Fruit fly (Drosophila melanogaster) whole organism, embryonic: ENCODE results near the gene Mlc2.
A peak's percentile ranks its signal among the peaks of the same experiment; 100 is the strongest.

ENCODE experiments used
- ATbp ChIP-seq: fragments of 200-800 bp; sonication (Bioruptor generic); optimal IDR thresholded peaks from 2 replicates; lab custom pipeline; 2017; ENCODE audit warnings: missing biosample characterization, mild to moderate bottlenecking, missing genetic modification characterization, missing genetic modification reagents
- Adf1 ChIP-seq: fragments of 200-800 bp; sonication (Bioruptor generic); IDR thresholded peaks from 2 replicates; pipeline ENCODE4 v1.3.6; 2022; ENCODE audit warnings: missing biosample characterization, missing genetic modification characterization
- Atf3 ChIP-seq: fragments of 200-800 bp; sonication (Bioruptor generic); optimal IDR thresholded peaks from 3 replicates; lab custom pipeline; 2016; ENCODE audit warnings: missing biosample characterization, missing genetic modification characterization
- BEAF-32 ChIP-seq: fragments of 200-800 bp; sonication (Bioruptor generic); optimal IDR thresholded peaks from 3 replicates; lab custom pipeline; 2017; ENCODE audit warnings: missing biosample characterization, missing genetic modification characterization, mild to moderate bottlenecking, moderate library complexity, missing genetic modification reagents
- Bgb ChIP-seq: fragments of 200-800 bp; sonication (Bioruptor generic); IDR thresholded peaks from 2 replicates; pipeline ENCODE4 v1.3.6; 2022; ENCODE audit warnings: missing biosample characterization, missing genetic modification characterization; ENCODE audit not compliant: partially characterized antibody
- CG10959 ChIP-seq: fragments of 200-800 bp; sonication (Bioruptor generic); IDR thresholded peaks from 2 replicates; pipeline ENCODE4 v1.3.6; 2022; ENCODE audit warnings: missing biosample characterization, missing genetic modification characterization
- CG12104 ChIP-seq: fragments of 200-800 bp; sonication (Bioruptor generic); optimal IDR thresholded peaks from 3 replicates; lab custom pipeline; 2016; ENCODE audit warnings: missing biosample characterization, missing genetic modification characterization
- CG14667 ChIP-seq: fragments of 200-800 bp; sonication (Bioruptor generic); IDR thresholded peaks from 2 replicates; pipeline ENCODE4 v1.3.6; 2022; ENCODE audit warnings: missing biosample characterization, missing genetic modification characterization
- CG15269 ChIP-seq: fragments of 200-800 bp; sonication (Bioruptor generic); optimal IDR thresholded peaks from 2 replicates; lab custom pipeline; 2018; ENCODE audit warnings: missing biosample characterization, mild to moderate bottlenecking, missing genetic modification characterization, moderate library complexity
- CG1647 ChIP-seq: fragments of 200-800 bp; sonication (Bioruptor generic); optimal IDR thresholded peaks from 3 replicates; lab custom pipeline; 2016; ENCODE audit warnings: missing biosample characterization, missing genetic modification characterization
- CG16863 ChIP-seq: fragments of 200-800 bp; sonication (Bioruptor generic); optimal IDR thresholded peaks from 3 replicates; lab custom pipeline; 2016; ENCODE audit warnings: missing biosample characterization, missing genetic modification characterization
- CG3726 ChIP-seq: fragments of 200-800 bp; sonication (Bioruptor generic); IDR thresholded peaks from 3 replicates; pipeline ENCODE4, ENCODE4 v1.3.6; 2022; ENCODE audit warnings: missing biosample characterization, missing genetic modification characterization
- CG3847 ChIP-seq: fragments of 200-800 bp; sonication (Bioruptor generic); IDR thresholded peaks from 2 replicates; pipeline ENCODE4 v1.3.6; 2022; ENCODE audit warnings: missing biosample characterization, missing genetic modification characterization
- CG4424 ChIP-seq: fragments of 200-800 bp; sonication (Bioruptor generic); optimal IDR thresholded peaks from 3 replicates; lab custom pipeline; 2016; ENCODE audit warnings: missing biosample characterization, missing genetic modification characterization
- CG6689 ChIP-seq: fragments of 200-800 bp; sonication (Bioruptor generic); IDR thresholded peaks from 2 replicates; pipeline ENCODE4 v1.3.6; 2022; ENCODE audit warnings: missing biosample characterization, missing genetic modification characterization
- CG6765 ChIP-seq: fragments of 200-800 bp; sonication (Bioruptor generic); optimal IDR thresholded peaks from 3 replicates; lab custom pipeline; 2017; ENCODE audit warnings: missing biosample characterization, mild to moderate bottlenecking, missing genetic modification characterization
- CG6854 ChIP-seq: fragments of 200-800 bp; sonication (Bioruptor generic); optimal IDR thresholded peaks from 3 replicates; lab custom pipeline; 2017; ENCODE audit warnings: missing biosample characterization, mild to moderate bottlenecking, missing genetic modification characterization
- Dbx ChIP-seq: fragments of 200-800 bp; sonication (Bioruptor generic); IDR thresholded peaks from 3 replicates; pipeline ENCODE4 v1.3.6; 2022; ENCODE audit warnings: missing biosample characterization, missing genetic modification characterization
- Elba2 ChIP-seq: fragments of 200-800 bp; sonication (Bioruptor generic); optimal IDR thresholded peaks from 3 replicates; lab custom pipeline; 2016; ENCODE audit warnings: missing biosample characterization, missing genetic modification characterization
- Fer3 ChIP-seq: fragments of 200-800 bp; sonication (Bioruptor generic); optimal IDR thresholded peaks from 2 replicates; lab custom pipeline; 2018; ENCODE audit warnings: missing biosample characterization, mild to moderate bottlenecking, missing genetic modification characterization, moderate library complexity
- HLH4C ChIP-seq: fragments of 200-800 bp; sonication (Bioruptor generic); IDR thresholded peaks from 3 replicates; pipeline ENCODE4 v1.3.6; 2022; ENCODE audit warnings: missing biosample characterization, missing genetic modification characterization; ENCODE audit not compliant: partially characterized antibody
- Hmx ChIP-seq: fragments of 200-800 bp; sonication (Bioruptor generic); optimal IDR thresholded peaks from 2 replicates; lab custom pipeline; 2016; ENCODE audit warnings: missing biosample characterization, missing genetic modification characterization
- Jarid2 ChIP-seq: fragments of 200-800 bp; sonication (Bioruptor generic); optimal IDR thresholded peaks from 3 replicates; lab custom pipeline; 2017; ENCODE audit warnings: mild to moderate bottlenecking, missing biosample characterization, missing genetic modification reagents, missing genetic modification characterization
- Med ChIP-seq: fragments of 200-800 bp; sonication (Bioruptor generic); peaks from one replicate; lab custom pipeline; 2016; ENCODE audit warnings: missing biosample characterization, missing genetic modification characterization, mild to moderate bottlenecking, inconsistent platforms, moderate library complexity
- Meics ChIP-seq: fragments of 200-800 bp; sonication (Bioruptor generic); optimal IDR thresholded peaks from 2 replicates; lab custom pipeline; 2017; ENCODE audit warnings: missing biosample characterization, mild to moderate bottlenecking, missing genetic modification characterization
- Side ChIP-seq: fragments of 200-800 bp; sonication (Bioruptor generic); optimal IDR thresholded peaks from 2 replicates; lab custom pipeline; 2016; ENCODE audit warnings: missing biosample characterization, missing genetic modification characterization
- Spps ChIP-seq: fragments of 200-800 bp; sonication (Bioruptor generic); optimal IDR thresholded peaks from 2 replicates; lab custom pipeline; 2018; ENCODE audit warnings: missing biosample characterization, mild to moderate bottlenecking, missing genetic modification characterization
- YL-1 ChIP-seq: fragments of 200-800 bp; sonication (Bioruptor generic); optimal IDR thresholded peaks from 3 replicates; lab custom pipeline; 2017; ENCODE audit warnings: missing biosample characterization, mild to moderate bottlenecking, missing genetic modification characterization
- aop ChIP-seq: fragments of 200-800 bp; sonication (Bioruptor generic); IDR thresholded peaks from 2 replicates; pipeline ENCODE4 v1.3.6; 2022; ENCODE audit warnings: missing biosample characterization, missing genetic modification characterization
- ara ChIP-seq: fragments of 200-800 bp; sonication (Bioruptor generic); IDR thresholded peaks from 2 replicates; pipeline ENCODE4 v1.3.6; 2022; ENCODE audit warnings: missing biosample characterization, missing genetic modification characterization
- ato ChIP-seq: fragments of 200-800 bp; sonication (Bioruptor generic); IDR thresholded peaks from 2 replicates; pipeline ENCODE4 v1.3.6; 2022; ENCODE audit warnings: missing biosample characterization, missing genetic modification characterization; ENCODE audit not compliant: partially characterized antibody
- dan ChIP-seq: fragments of 200-800 bp; sonication (Bioruptor generic); IDR thresholded peaks from 2 replicates; pipeline ENCODE4 v1.3.6; 2022; ENCODE audit warnings: missing biosample characterization, missing genetic modification characterization
- ems ChIP-seq: fragments of 200-800 bp; sonication (Bioruptor generic); optimal IDR thresholded peaks from 3 replicates; lab custom pipeline; 2016; ENCODE audit warnings: missing biosample characterization, missing genetic modification characterization
- fd64A ChIP-seq: fragments of 200-800 bp; sonication (Bioruptor generic); optimal IDR thresholded peaks from 3 replicates; lab custom pipeline; 2018; ENCODE audit warnings: missing biosample characterization, mild to moderate bottlenecking, missing genetic modification characterization
- fd96Cb ChIP-seq: fragments of 200-800 bp; sonication (Bioruptor generic); optimal IDR thresholded peaks from 2 replicates; lab custom pipeline; 2018; ENCODE audit warnings: missing biosample characterization, mild to moderate bottlenecking, missing genetic modification characterization, moderate library complexity
- her ChIP-seq: fragments of 200-800 bp; sonication (Bioruptor generic); optimal IDR thresholded peaks from 2 replicates; lab custom pipeline; 2016; ENCODE audit warnings: missing biosample characterization, missing genetic modification characterization
- hkb ChIP-seq, 2 experiments: fragments of 200-800 bp in 1 of 2; fragments of >200 bp in 1 of 2; sonication (Bioruptor generic) in 1 of 2; IDR thresholded peaks in 1 of 2; optimal IDR thresholded peaks in 1 of 2; 2 replicates each; pipeline versions ENCODE4 v1.3.6 to Lab custom; 2017 to 2022; ENCODE audit warnings: missing biosample characterization in 1 of 2, missing genetic modification characterization in 1 of 2
- luna ChIP-seq: fragments of 200-800 bp; sonication (Bioruptor generic); optimal IDR thresholded peaks from 2 replicates; lab custom pipeline; 2016; ENCODE audit warnings: missing biosample characterization, missing genetic modification characterization
- nau ChIP-seq: fragments of 200-800 bp; sonication (Bioruptor generic); optimal IDR thresholded peaks from 3 replicates; lab custom pipeline; 2017; ENCODE audit warnings: missing biosample characterization, mild to moderate bottlenecking, missing genetic modification characterization, missing genetic modification reagents
- org-1 ChIP-seq: fragments of 200-800 bp; sonication (Bioruptor generic); optimal IDR thresholded peaks from 2 replicates; lab custom pipeline; 2017; ENCODE audit warnings: missing biosample characterization, missing genetic modification characterization
- otp ChIP-seq: fragments of 200-800 bp; sonication (Bioruptor generic); IDR thresholded peaks from 3 replicates; pipeline ENCODE4, ENCODE4 v1.3.6; 2022; ENCODE audit warnings: missing biosample characterization, missing genetic modification characterization
- phol ChIP-seq: fragments of 200-800 bp; sonication (Bioruptor generic); optimal IDR thresholded peaks from 3 replicates; lab custom pipeline; 2018; ENCODE audit warnings: missing biosample characterization, mild to moderate bottlenecking, missing genetic modification characterization, moderate library complexity
- sens-2 ChIP-seq: fragments of 200-800 bp; sonication (Bioruptor generic); IDR thresholded peaks from 2 replicates; pipeline ENCODE4 v1.3.6; 2022; ENCODE audit warnings: missing biosample characterization, missing genetic modification characterization
- sisA ChIP-seq: fragments of 200-800 bp; sonication (Bioruptor generic); IDR thresholded peaks from 2 replicates; pipeline ENCODE4 v1.3.6; 2022; ENCODE audit warnings: missing biosample characterization, missing genetic modification characterization
- trem ChIP-seq: fragments of 200-800 bp; optimal IDR thresholded peaks from 3 replicates; lab custom pipeline; 2019; ENCODE audit warnings: missing biosample characterization, mild to moderate bottlenecking, missing genetic modification characterization, moderate library complexity
- unpg ChIP-seq: fragments of 200-800 bp; sonication (Bioruptor generic); optimal IDR thresholded peaks from 3 replicates; lab custom pipeline; 2018; ENCODE audit warnings: missing biosample characterization, mild to moderate bottlenecking, missing genetic modification characterization, moderate library complexity
- vnd ChIP-seq: fragments of 200-800 bp; sonication (Bioruptor generic); IDR thresholded peaks from 3 replicates; pipeline ENCODE4 v1.3.6; 2022; ENCODE audit warnings: missing biosample characterization, missing genetic modification characterization; ENCODE audit not compliant: partially characterized antibody
- wor ChIP-seq: fragments of 200-800 bp; sonication (Bioruptor generic); IDR thresholded peaks from 2 replicates; pipeline ENCODE4 v1.3.6; 2022; ENCODE audit warnings: missing biosample characterization, missing genetic modification characterization
- zf30C ChIP-seq: fragments of 200-800 bp; sonication (Bioruptor generic); optimal IDR thresholded peaks from 3 replicates; lab custom pipeline; 2018; ENCODE audit warnings: missing biosample characterization, mild to moderate bottlenecking, missing genetic modification characterization
- zfh1 ChIP-seq: fragments of 200-800 bp; sonication (Bioruptor generic); IDR thresholded peaks from 3 replicates; pipeline ENCODE4 v1.3.6; 2022; ENCODE audit warnings: missing biosample characterization, missing genetic modification characterization
- zfh2 ChIP-seq: fragments of 200-800 bp; sonication (Bioruptor generic); optimal IDR thresholded peaks from 2 replicates; lab custom pipeline; 2016; ENCODE audit warnings: missing biosample characterization, missing genetic modification characterization

Gene Mlc2

dm6 chr3R:30198793-30199192 lies 24.4 kb upstream of the Mlc2 start (continued):
- TF ChIP-seq Side (GFP tag; lab: Kevin White, UChicago) (no peak), Adf1 (GFP tag; lab: Robert Waterston, UW) (no peak), ATbp (GFP tag; lab: Kevin White, UChicago) (peak; percentile 46), CG10959 (no peak), phol (tag; lab: Kevin White, UChicago) (no peak), org-1 (GFP tag; lab: Kevin White, UChicago) (no peak), ara (GFP tag; lab: Robert Waterston, UW) (no peak), Dbx (GFP tag; lab: Robert Waterston, UW) (0 out of 3 replicates have a peak, but pooled peaks have one; percentile 37), Elba2 (GFP tag; lab: Kevin White, UChicago) (no peak), Spps (tag; lab: Kevin White, UChicago) (no peak), Med (peak; percentile 89), Atf3 (GFP tag; lab: Kevin White, UChicago) (no peak), CG14667 (no peak), CG6765 (GFP tag; lab: Kevin White, UChicago) (peak; percentile 73), CG6854 (GFP tag; lab: Kevin White, UChicago) (peak; percentile 21), ems (no peak), CG3847 (GFP tag; lab: Robert Waterston, UW) (0 out of 2 replicates have a peak, but pooled peaks have one; percentile 8), CG12104 (GFP tag; lab: Kevin White, UChicago) (no peak), sisA (GFP tag; lab: Robert Waterston, UW) (no peak), CG1647 (GFP tag; lab: Kevin White, UChicago) (peak; percentile 11), Hmx (GFP tag; lab: Kevin White, UChicago) (no peak), her (GFP tag; lab: Kevin White, UChicago) (no peak), wor (GFP tag; lab: Robert Waterston, UW) (no peak), fd64A (GFP tag; lab: Kevin White, UChicago) (no peak), CG4424 (GFP tag; lab: Kevin White, UChicago) (no peak), zfh1 (no peak), trem (tag; lab: Kevin White, UChicago) (no peak), CG3726 (GFP tag; lab: Robert Waterston, UW) (no peak), unpg (GFP tag; lab: Kevin White, UChicago) (no peak), otp (GFP tag; lab: Robert Waterston, UW) (no peak), zf30C (GFP tag; lab: Kevin White, UChicago) (no peak), luna (GFP tag; lab: Kevin White, UChicago) (no peak), aop (GFP tag; lab: Robert Waterston, UW) (no peak), HLH4C (GFP tag; lab: Robert Waterston, UW) (no peak), sens-2 (GFP tag; lab: Robert Waterston, UW) (no peak), Bgb (GFP tag; lab: Robert Waterston, UW) (no peak), Jarid2 (no peak), fd96Cb (tag; lab: Kevin White, UChicago) (no peak), Fer3 (peak; percentile 38), zfh2 (GFP tag; lab: Kevin White, UChicago) (no peak), vnd (no peak), ato (GFP tag; lab: Robert Waterston, UW) (no peak), BEAF-32 (GFP tag; lab: Kevin White, UChicago) (no peak), nau (GFP tag; lab: Kevin White, UChicago) (no peak), dan (GFP tag; lab: Robert Waterston, UW) (no peak), CG15269 (peak; percentile 12), hkb (optimal IDR thresholded peaks at IDR 0.05; lab: Kevin White, UChicago) (no peak), hkb (GFP tag; IDR thresholded peaks at IDR 0.05; lab: Robert Waterston, UW) (no peak), YL-1 (GFP tag; lab: Kevin White, UChicago) (no peak), CG6689 (GFP tag; lab: Robert Waterston, UW) (0 out of 2 replicates have a peak, but pooled peaks have one; percentile 9), Meics (GFP tag; lab: Kevin White, UChicago) (peak; percentile 47), CG16863 (GFP tag; lab: Kevin White, UChicago) (no peak)
